Fruit fly (Drosophila melanogaster): ENCODE measurements around the gene CG9483.

DNA sequence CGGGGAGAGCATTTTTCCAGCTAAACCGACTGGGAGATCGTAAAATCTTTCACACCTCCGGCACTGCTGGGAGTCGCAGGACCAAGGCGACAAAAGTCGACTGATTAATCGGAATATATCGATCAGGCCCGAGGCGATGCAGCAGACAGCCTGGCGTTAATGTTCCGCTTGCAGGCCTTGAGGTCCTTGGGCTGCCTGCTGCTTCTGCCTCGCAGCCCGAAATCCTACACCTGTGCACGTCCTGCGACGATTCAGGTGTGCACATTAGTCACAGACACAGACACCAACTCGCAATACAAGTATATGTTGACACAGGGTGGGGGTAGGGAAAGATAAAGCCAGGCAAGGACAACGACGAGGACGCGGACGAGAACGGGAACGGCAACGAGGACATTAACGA is 9.3 kb downstream of the CG9483 start:
- TF ChIP-seq EcR (GFP tag; optimal IDR thresholded peaks at IDR 0.05), result no peak
- no peak for TF ChIP-seq fd96Ca (GFP tag; IDR thresholded peaks at IDR 0.05)
- no peak for TF ChIP-seq CG4496 (GFP tag; IDR thresholded peaks at IDR 0.05)
- TF ChIP-seq Pif1B (GFP tag; optimal IDR thresholded peaks at IDR 0.05), result no peak
